Fruit fly (Drosophila melanogaster) Kc167 (cell line): Measurements from ENCODE around the gene Mtch.

Source experiments
- Myc ChIP-seq: fragments of >200 bp; optimal IDR thresholded peaks from 2 replicates; lab custom pipeline; 2017; ENCODE audit warnings: missing external identifiers
- h ChIP-seq: fragments of >200 bp; optimal IDR thresholded peaks from 3 replicates; lab custom pipeline; 2018; ENCODE audit warnings: missing external identifiers
- ttk ChIP-seq: sonication (Bioruptor generic); optimal IDR thresholded peaks from 2 replicates; lab custom pipeline; 2017; ENCODE audit warnings: missing external identifiers

DNA sequence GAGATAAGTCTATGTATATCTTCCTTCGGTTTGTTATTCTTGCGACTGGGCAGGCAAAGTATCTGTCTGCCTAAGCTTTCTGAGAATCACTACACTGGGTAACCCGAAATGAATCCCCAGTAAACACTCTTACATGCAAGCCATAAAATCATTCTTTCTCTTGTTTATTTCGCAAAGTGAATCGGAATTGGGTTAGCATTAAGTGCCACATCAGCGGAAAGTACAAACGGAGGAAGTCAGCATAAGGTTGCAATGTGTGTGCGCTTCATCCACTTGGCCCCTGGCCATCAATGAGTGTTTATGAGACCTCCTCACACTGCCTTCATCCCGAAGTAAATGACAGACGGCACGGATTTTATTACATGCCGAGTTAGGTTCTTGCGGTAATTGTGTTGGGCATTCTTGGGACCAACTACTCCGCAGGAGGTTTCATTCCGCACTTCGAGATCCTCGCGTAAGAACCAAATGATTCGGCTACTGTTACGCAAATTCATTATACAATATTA, 26.7 kb upstream of the Mtch start:
- TF ChIP-seq h (lab: Kevin White, UChicago) (no peak), ttk (lab: Kevin White, UChicago) (no peak), Myc (no peak)
